Fruit fly (Drosophila melanogaster): ENCODE measurements around the gene PGRP-LD.

DNA sequence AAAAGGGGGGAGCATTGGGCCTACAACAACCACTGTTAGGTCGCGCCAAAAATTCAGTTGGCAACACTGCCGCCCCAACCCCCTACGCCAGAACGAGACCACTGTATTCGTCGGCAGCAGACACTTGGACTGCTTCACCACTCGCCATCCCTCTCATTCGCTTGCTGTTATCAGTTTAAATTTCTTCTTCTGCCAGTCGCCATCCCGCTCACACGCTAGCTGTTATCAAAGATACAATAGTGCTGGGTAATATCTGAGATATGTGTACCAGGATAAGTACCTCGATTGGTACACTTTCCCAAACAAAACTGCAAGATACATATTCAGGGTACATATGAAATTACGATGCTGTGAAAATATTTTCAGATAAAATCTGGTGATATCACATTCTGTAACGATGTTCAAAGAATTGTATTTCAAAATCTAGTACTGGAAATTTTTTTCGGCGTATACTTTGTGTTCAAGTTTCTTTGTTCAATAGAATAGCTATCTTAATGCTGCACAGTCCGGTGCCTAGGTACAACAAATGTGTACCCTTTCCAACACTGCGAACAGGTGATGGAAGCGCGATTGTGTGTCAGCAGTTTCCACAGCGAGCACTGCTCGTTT lies 8.9 kb upstream of the PGRP-LD start:
- TF ChIP-seq ro (GFP tag; IDR thresholded peaks at IDR 0.05) (no peak), ab (GFP tag; optimal IDR thresholded peaks at IDR 0.05) (peak; percentile 19), CG11247 (GFP tag; IDR thresholded peaks at IDR 0.05) (peak; percentile 68), Dfd (GFP tag; optimal IDR thresholded peaks at IDR 0.05) (no peak)
